Fruit fly (Drosophila melanogaster): ENCODE results near the gene Osi18.

DNA sequence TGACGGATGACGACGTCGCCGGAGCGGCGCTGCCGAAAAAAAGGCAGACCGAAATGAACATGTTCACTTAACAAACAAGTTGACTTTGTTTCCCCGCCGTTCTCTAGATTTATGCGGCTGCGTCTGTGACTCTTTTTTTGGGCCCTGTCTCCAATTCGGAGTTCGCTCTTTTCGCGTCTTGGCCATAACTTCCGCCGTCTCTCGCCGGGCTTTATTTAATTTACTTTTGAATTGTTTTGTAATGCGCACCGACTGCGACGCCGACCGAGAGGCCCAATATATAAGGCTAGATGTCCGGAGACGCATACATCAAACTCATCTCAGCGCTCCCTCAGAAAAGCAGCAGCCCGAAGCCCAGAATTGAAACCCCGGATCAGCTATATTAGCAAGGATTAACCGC is 31.2 kb upstream of the Osi18 start, which contains the start of gene Osi14:
- no peak for TF ChIP-seq h (optimal IDR thresholded peaks at IDR 0.05)
- no peak for TF ChIP-seq Myc (optimal IDR thresholded peaks at IDR 0.05)
- no peak for TF ChIP-seq psq (optimal IDR thresholded peaks at IDR 0.05)
- TF ChIP-seq insv (optimal IDR thresholded peaks at IDR 0.05) = no peak

Measured in Kc167 (cell line).